Worm (Caenorhabditis elegans) whole organism, L3 larva: Measurements from ENCODE around the gene C07A9.5.

Experiments
- R02D3.7 ChIP-seq: fragments of 150-350 bp; optimal IDR thresholded peaks from 2 replicates; lab custom pipeline; 2014; ENCODE audit warnings: missing biosample characterization, missing genetic modification characterization
- ZK546.5 ChIP-seq: sonication (generic microtip); optimal IDR thresholded peaks from 2 replicates; lab custom pipeline; 2017; ENCODE audit warnings: missing biosample characterization, missing genetic modification characterization
- aly-2 ChIP-seq: fragments of 150-350 bp; optimal IDR thresholded peaks from 2 replicates; lab custom pipeline; 2014; ENCODE audit warnings: missing biosample characterization, missing genetic modification characterization
- ama-1 ChIP-seq: fragments of 150-350 bp; optimal IDR thresholded peaks from 2 replicates; lab custom pipeline; 2018
- ceh-16 ChIP-seq: sonication (generic microtip); optimal IDR thresholded peaks from 2 replicates; lab custom pipeline; 2017; ENCODE audit warnings: missing biosample characterization, missing genetic modification characterization
- ceh-28 ChIP-seq: fragments of 150-350 bp; optimal IDR thresholded peaks from 2 replicates; lab custom pipeline; 2014; ENCODE audit warnings: missing biosample characterization, missing genetic modification reagents, missing genetic modification characterization
- ceh-82 ChIP-seq: fragments of 150-350 bp; optimal IDR thresholded peaks from 2 replicates; lab custom pipeline; 2014; ENCODE audit warnings: missing biosample characterization, missing genetic modification characterization
- ceh-9 ChIP-seq: sonication (generic microtip); optimal IDR thresholded peaks from 2 replicates; lab custom pipeline; 2018; ENCODE audit warnings: missing biosample characterization, missing genetic modification characterization
- daf-12 ChIP-seq: fragments of 150-350 bp; optimal IDR thresholded peaks from 2 replicates; lab custom pipeline; 2014; ENCODE audit warnings: missing biosample characterization, missing genetic modification reagents, missing genetic modification characterization
- egl-27 ChIP-seq: sonication (generic microtip); optimal IDR thresholded peaks from 4 replicates; lab custom pipeline; 2017; ENCODE audit warnings: missing biosample characterization, missing genetic modification reagents, missing genetic modification characterization
- egl-5 ChIP-seq: fragments of 150-350 bp; optimal IDR thresholded peaks from 2 replicates; lab custom pipeline; 2017; ENCODE audit warnings: missing biosample characterization, missing genetic modification reagents, missing genetic modification characterization, inconsistent platforms
- elt-1 ChIP-seq: fragments of 150-350 bp; optimal IDR thresholded peaks from 2 replicates; lab custom pipeline; 2014; ENCODE audit warnings: missing biosample characterization, missing genetic modification characterization
- elt-2 ChIP-seq: sonication (generic microtip); optimal IDR thresholded peaks from 2 replicates; lab custom pipeline; 2016; ENCODE audit warnings: missing genetic modification reagents, mild to moderate bottlenecking, missing genetic modification characterization, missing compliant biosample characterization
- elt-3 ChIP-seq, 3 experiments: fragments of 150-350 bp in 1 of 3; sonication (generic microtip) in 2 of 3; optimal IDR thresholded peaks; 2 replicates in 2 of 3; 4 replicates in 1 of 3; lab custom pipeline; 2014 to 2017; ENCODE audit warnings: missing biosample characterization in 3 of 3, missing genetic modification characterization in 3 of 3
- eor-1 ChIP-seq, 2 experiments: fragments of 150-350 bp; optimal IDR thresholded peaks; 2 replicates each; lab custom pipeline; 2014 to 2018; ENCODE audit warnings: missing biosample characterization in 2 of 2, missing genetic modification characterization in 2 of 2
- fkh-10 ChIP-seq: sonication (generic microtip); optimal IDR thresholded peaks from 2 replicates; lab custom pipeline; 2017; ENCODE audit warnings: missing biosample characterization, missing genetic modification reagents, missing genetic modification characterization
- fkh-2 ChIP-seq: fragments of 150-350 bp; optimal IDR thresholded peaks from 2 replicates; lab custom pipeline; 2014; ENCODE audit warnings: missing biosample characterization, missing genetic modification reagents, missing genetic modification characterization
- fos-1 ChIP-seq: fragments of 150-350 bp; optimal IDR thresholded peaks from 2 replicates; lab custom pipeline; 2014; ENCODE audit warnings: missing biosample characterization, missing genetic modification characterization
- hmg-11 ChIP-seq: sonication (generic microtip); optimal IDR thresholded peaks from 2 replicates; lab custom pipeline; 2016; ENCODE audit warnings: missing genetic modification characterization, missing compliant biosample characterization
- jun-1 ChIP-seq: fragments of 150-350 bp; optimal IDR thresholded peaks from 2 replicates; lab custom pipeline; 2014; ENCODE audit warnings: missing biosample characterization, missing genetic modification reagents, missing genetic modification characterization
- lin-15B ChIP-seq: fragments of 150-350 bp; optimal IDR thresholded peaks from 2 replicates; lab custom pipeline; 2014; ENCODE audit warnings: missing biosample characterization, missing genetic modification characterization
- lin-39 ChIP-seq: fragments of 150-350 bp; optimal IDR thresholded peaks from 2 replicates; lab custom pipeline; 2018; ENCODE audit warnings: missing biosample characterization, missing genetic modification reagents, missing genetic modification characterization
- lsy-12 ChIP-seq: sonication (generic microtip); optimal IDR thresholded peaks from 2 replicates; lab custom pipeline; 2016; ENCODE audit warnings: mild to moderate bottlenecking, missing genetic modification characterization, missing compliant biosample characterization
- mdl-1 ChIP-seq: fragments of 150-350 bp; optimal IDR thresholded peaks from 2 replicates; lab custom pipeline; 2014; ENCODE audit warnings: missing biosample characterization, missing genetic modification characterization
- mml-1 ChIP-seq: fragments of 150-350 bp; sonication (generic microtip); optimal IDR thresholded peaks from 3 replicates; lab custom pipeline; 2014; ENCODE audit warnings: missing biosample characterization, missing genetic modification characterization
- nfya-1 ChIP-seq: sonication (generic microtip); optimal IDR thresholded peaks from 2 replicates; lab custom pipeline; 2017; ENCODE audit warnings: missing genetic modification characterization, mild to moderate bottlenecking, missing compliant biosample characterization, antibody characterized with exemption, moderate library complexity; ENCODE audit not compliant: insufficient read depth
- nhr-11 ChIP-seq: fragments of 150-350 bp; optimal IDR thresholded peaks from 2 replicates; lab custom pipeline; 2014; ENCODE audit warnings: missing biosample characterization, missing genetic modification characterization
- nhr-12 ChIP-seq: fragments of 150-350 bp; optimal IDR thresholded peaks from 2 replicates; lab custom pipeline; 2014; ENCODE audit warnings: missing biosample characterization, missing genetic modification characterization
- nhr-23 ChIP-seq: fragments of 150-350 bp; optimal IDR thresholded peaks from 2 replicates; lab custom pipeline; 2014; ENCODE audit warnings: missing biosample characterization, missing genetic modification reagents, missing genetic modification characterization
- nhr-237 ChIP-seq: fragments of 150-350 bp; optimal IDR thresholded peaks from 2 replicates; lab custom pipeline; 2014; ENCODE audit warnings: missing biosample characterization, missing genetic modification characterization
- nhr-25 ChIP-seq: sonication (generic microtip); optimal IDR thresholded peaks from 2 replicates; lab custom pipeline; 2017; ENCODE audit warnings: missing biosample characterization, missing genetic modification characterization
- nhr-28 ChIP-seq: fragments of 150-350 bp; optimal IDR thresholded peaks from 2 replicates; lab custom pipeline; 2014; ENCODE audit warnings: missing biosample characterization, missing genetic modification characterization
- nhr-43 ChIP-seq: sonication (generic microtip); optimal IDR thresholded peaks from 2 replicates; lab custom pipeline; 2016; ENCODE audit warnings: mild to moderate bottlenecking, missing genetic modification characterization, missing compliant biosample characterization; ENCODE audit not compliant: poor library complexity, severe bottlenecking
- nhr-67 ChIP-seq: fragments of 150-350 bp; optimal IDR thresholded peaks from 2 replicates; lab custom pipeline; 2014; ENCODE audit warnings: missing biosample characterization, missing genetic modification characterization
- nhr-76 ChIP-seq: fragments of 150-350 bp; sonication (generic microtip); optimal IDR thresholded peaks from 5 replicates; lab custom pipeline; 2014; ENCODE audit warnings: missing biosample characterization, missing genetic modification characterization
- nhr-77 ChIP-seq: fragments of 150-350 bp; optimal IDR thresholded peaks from 2 replicates; lab custom pipeline; 2014; ENCODE audit warnings: missing biosample characterization, missing genetic modification characterization
- pha-4 ChIP-seq: fragments of 150-350 bp; optimal IDR thresholded peaks from 2 replicates; lab custom pipeline; 2014; ENCODE audit warnings: missing biosample characterization, missing genetic modification reagents, missing genetic modification characterization
- pqm-1 ChIP-seq: fragments of 150-350 bp; optimal IDR thresholded peaks from 2 replicates; lab custom pipeline; 2017; ENCODE audit warnings: missing biosample characterization, missing genetic modification characterization, inconsistent platforms
- sea-2 ChIP-seq: fragments of 150-350 bp; sonication (generic microtip); optimal IDR thresholded peaks from 4 replicates; lab custom pipeline; 2014; ENCODE audit warnings: missing biosample characterization, missing genetic modification reagents, missing genetic modification characterization
- skn-1 ChIP-seq: fragments of 150-350 bp; optimal IDR thresholded peaks from 2 replicates; lab custom pipeline; 2014; ENCODE audit warnings: missing biosample characterization, missing genetic modification characterization
- snpc-4 ChIP-seq: fragments of 150-350 bp; optimal IDR thresholded peaks from 2 replicates; lab custom pipeline; 2014; ENCODE audit warnings: missing biosample characterization, missing genetic modification characterization
- tbx-2 ChIP-seq: sonication (generic microtip); optimal IDR thresholded peaks from 2 replicates; lab custom pipeline; 2016; ENCODE audit warnings: mild to moderate bottlenecking, missing genetic modification characterization, missing compliant biosample characterization
- unc-39 ChIP-seq: sonication (generic microtip); optimal IDR thresholded peaks from 4 replicates; lab custom pipeline; 2017; ENCODE audit warnings: missing biosample characterization, missing genetic modification characterization
- unc-62 ChIP-seq: fragments of 150-350 bp; sonication (generic microtip); optimal IDR thresholded peaks from 4 replicates; lab custom pipeline; 2014; ENCODE audit warnings: missing biosample characterization, missing genetic modification reagents, missing genetic modification characterization
- zag-1 ChIP-seq: fragments of 150-350 bp; optimal IDR thresholded peaks from 2 replicates; lab custom pipeline; 2014; ENCODE audit warnings: missing biosample characterization, missing genetic modification characterization
- ztf-11 ChIP-seq: fragments of 150-350 bp; optimal IDR thresholded peaks from 2 replicates; lab custom pipeline; 2014; ENCODE audit warnings: missing biosample characterization, missing genetic modification characterization
- ztf-4 ChIP-seq: fragments of 150-350 bp; optimal IDR thresholded peaks from 2 replicates; lab custom pipeline; 2014; ENCODE audit warnings: missing biosample characterization, missing genetic modification characterization

C07A9.5 gene

ce11 chrIII:9717243-9717642 lies 34.6 kb upstream of the C07A9.5 start:
- peak; percentile 96 for TF ChIP-seq ama-1
- TF ChIP-seq unc-62 = no peak
- no peak for TF ChIP-seq sea-2 (GFP tag; lab: Kevin White, UChicago)
- peak; percentile 71 for TF ChIP-seq lsy-12 (tag; lab: Kevin White, UChicago)
- TF ChIP-seq skn-1 = no peak
- TF ChIP-seq nhr-23 (tag; lab: Kevin White, UChicago) = peak; percentile 80
- TF ChIP-seq nhr-11 (tag; lab: Kevin White, UChicago) = no peak
- TF ChIP-seq pha-4 = peak; percentile 44
- TF ChIP-seq daf-12 = no peak
- TF ChIP-seq fos-1 (tag; lab: Kevin White, UChicago) = no peak
- peak; percentile 13 for TF ChIP-seq ceh-82 (tag; lab: Kevin White, UChicago)
- TF ChIP-seq unc-39 (tag; lab: Kevin White, UChicago) = no peak
- peak; percentile 75 for TF ChIP-seq nfya-1 (tag; lab: Kevin White, UChicago)
- peak; percentile 18 for TF ChIP-seq nhr-25 (tag; lab: Kevin White, UChicago)
- peak; percentile 99 for TF ChIP-seq snpc-4 (tag; lab: Kevin White, UChicago)
- TF ChIP-seq pqm-1 = peak; percentile 67
- peak; percentile 34 for TF ChIP-seq nhr-77 (tag; lab: Kevin White, UChicago)
- no peak for TF ChIP-seq nhr-28 (tag; lab: Kevin White, UChicago)
- TF ChIP-seq elt-1 (tag; lab: Kevin White, UChicago) = no peak
- TF ChIP-seq ceh-9 = no peak
- TF ChIP-seq nhr-76 (tag; lab: Kevin White, UChicago) = no peak
- no peak for TF ChIP-seq fkh-2 (tag; lab: Kevin White, UChicago)
- peak; percentile 59 for TF ChIP-seq ceh-28 (tag; lab: Kevin White, UChicago)
- TF ChIP-seq ztf-4 (tag; lab: Kevin White, UChicago) = no peak
- no peak for TF ChIP-seq nhr-12 (tag; lab: Kevin White, UChicago)
- TF ChIP-seq fkh-10 (GFP tag; lab: Kevin White, UChicago) = no peak
- no peak for TF ChIP-seq mml-1 (tag; lab: Kevin White, UChicago)
- TF ChIP-seq ztf-11 = no peak
- TF ChIP-seq egl-27 (tag; lab: Kevin White, UChicago) = no peak
- no peak for TF ChIP-seq mdl-1 (tag; lab: Kevin White, UChicago)
- peak; percentile 61 for TF ChIP-seq lin-39 (tag; lab: Kevin White, UChicago)
- no peak for TF ChIP-seq jun-1
- TF ChIP-seq zag-1 (tag; lab: Kevin White, UChicago) = no peak
- TF ChIP-seq nhr-43 (tag; lab: Kevin White, UChicago) = peak; percentile 61
- TF ChIP-seq nhr-67 (tag; lab: Kevin White, UChicago) = no peak
- no peak for TF ChIP-seq ceh-16 (tag; lab: Kevin White, UChicago)
- TF ChIP-seq eor-1 (tag; optimal IDR thresholded peaks at IDR 0.05; lab: Kevin White, UChicago) = no peak
- no peak for TF ChIP-seq hmg-11
- no peak for TF ChIP-seq ZK546.5 (tag; lab: Kevin White, UChicago)
- TF ChIP-seq tbx-2 (tag; lab: Kevin White, UChicago) = peak; percentile 45
- no peak for TF ChIP-seq elt-3 (tag; optimal IDR thresholded peaks at IDR 0.05; lab: Kevin White, UChicago)
- peak; percentile 75 for TF ChIP-seq elt-2 (tag; lab: Kevin White, UChicago)
- no peak for TF ChIP-seq nhr-237 (tag; lab: Kevin White, UChicago)
- TF ChIP-seq egl-5 (tag; lab: Kevin White, UChicago) = no peak
- TF ChIP-seq lin-15B (tag; lab: Kevin White, UChicago) = peak; percentile 31
- TF ChIP-seq aly-2 (tag; lab: Kevin White, UChicago) = peak; percentile 43
- TF ChIP-seq R02D3.7 = peak; percentile 20
